Worm (Caenorhabditis elegans) whole organism, young adult: ENCODE measurements around the gene let-711.
A peak's percentile ranks its signal among the peaks of the same experiment; 100 is the strongest.

Source experiments
- B0261.1 ChIP-seq: sonication (generic microtip); optimal IDR thresholded peaks from 2 replicates; lab custom pipeline; 2016; ENCODE audit warnings: mild to moderate bottlenecking, missing genetic modification characterization, moderate library complexity, missing compliant biosample characterization
- C06A6.2 ChIP-seq: fragments of 200-800 bp; sonication (Bioruptor generic); conservative IDR thresholded peaks from 2 replicates; pipeline ENCODE4 v1.3.6; 2022; ENCODE audit warnings: missing genetic modification characterization, missing compliant biosample characterization
- F10E7.11 ChIP-seq: sonication (generic microtip); optimal IDR thresholded peaks from 2 replicates; lab custom pipeline; 2017; ENCODE audit warnings: mild to moderate bottlenecking, missing genetic modification characterization, moderate library complexity, missing compliant biosample characterization
- F33H1.4 ChIP-seq: fragments of 200-800 bp; sonication (Bioruptor generic); IDR thresholded peaks from 2 replicates; pipeline ENCODE4 v1.3.6; 2022; ENCODE audit warnings: missing genetic modification reagents, missing genetic modification characterization, missing compliant biosample characterization
- F37B4.10 ChIP-seq: fragments of 200-800 bp; sonication (Bioruptor generic); IDR thresholded peaks from 2 replicates; pipeline ENCODE4 v1.3.6; 2022; ENCODE audit warnings: missing genetic modification characterization, missing compliant biosample characterization
- F39B2.1 ChIP-seq: fragments of 200-800 bp; sonication (Bioruptor generic); IDR thresholded peaks from 2 replicates; pipeline ENCODE4 v1.3.6; 2022; ENCODE audit warnings: missing genetic modification reagents, missing genetic modification characterization, missing compliant biosample characterization
- F49E8.2 ChIP-seq: sonication (generic microtip); optimal IDR thresholded peaks from 3 replicates; lab custom pipeline; 2017; ENCODE audit warnings: missing genetic modification characterization, mild to moderate bottlenecking, missing compliant biosample characterization, antibody characterized with exemption, moderate library complexity; ENCODE audit not compliant: insufficient read depth
- Y53G8AR.9 ChIP-seq: fragments of 200-800 bp; sonication (Bioruptor generic); conservative IDR thresholded peaks from 2 replicates; pipeline ENCODE4 v1.3.6; 2022; ENCODE audit warnings: missing genetic modification reagents, missing genetic modification characterization, missing compliant biosample characterization
- Y67H2A.10 ChIP-seq: fragments of 200-800 bp; sonication (Bioruptor generic); conservative IDR thresholded peaks from 2 replicates; pipeline ENCODE4 v1.3.6; 2022; ENCODE audit warnings: missing genetic modification reagents, missing genetic modification characterization, missing compliant biosample characterization
- athp-1 ChIP-seq: sonication (generic microtip); optimal IDR thresholded peaks from 2 replicates; lab custom pipeline; 2017; ENCODE audit warnings: mild to moderate bottlenecking, missing genetic modification characterization, missing compliant biosample characterization
- attf-6 ChIP-seq: fragments of 200-800 bp; sonication (Bioruptor generic); IDR thresholded peaks from 2 replicates; pipeline ENCODE4 v1.3.6; 2022; ENCODE audit warnings: missing genetic modification reagents, missing genetic modification characterization, missing compliant biosample characterization
- cebp-1 ChIP-seq, 2 experiments: fragments of 200-800 bp in 1 of 2; sonication (Bioruptor generic) in 1 of 2; sonication (generic microtip) in 1 of 2; IDR thresholded peaks in 1 of 2; optimal IDR thresholded peaks in 1 of 2; 2 replicates each; pipeline versions ENCODE4 v1.3.6 to Lab custom; 2017 to 2022; ENCODE audit warnings: missing compliant biosample characterization in 2 of 2, missing genetic modification characterization in 2 of 2, mild to moderate bottlenecking in 1 of 2, missing genetic modification reagents in 1 of 2, moderate library complexity in 1 of 2
- ets-4 ChIP-seq: fragments of 200-800 bp; sonication (Bioruptor generic); optimal IDR thresholded peaks from 2 replicates; lab custom pipeline; 2018; ENCODE audit warnings: mild to moderate bottlenecking, missing genetic modification characterization, missing compliant biosample characterization
- gei-17 ChIP-seq: fragments of 200-800 bp; sonication (Bioruptor generic); optimal IDR thresholded peaks from 2 replicates; lab custom pipeline; 2018; ENCODE audit warnings: mild to moderate bottlenecking, missing genetic modification characterization, missing compliant biosample characterization
- hlh-26 ChIP-seq: fragments of 200-800 bp; sonication (Bioruptor generic); conservative IDR thresholded peaks from 2 replicates; pipeline ENCODE4 v1.3.6; 2022; ENCODE audit warnings: missing genetic modification reagents, missing genetic modification characterization, missing compliant biosample characterization
- hmg-1.2 ChIP-seq: fragments of 200-800 bp; sonication (Bioruptor generic); IDR thresholded peaks from 2 replicates; pipeline ENCODE4 v1.3.6; 2022; ENCODE audit warnings: missing genetic modification reagents, missing genetic modification characterization, missing compliant biosample characterization
- hmg-20 ChIP-seq: fragments of 200-800 bp; sonication (Bioruptor generic); IDR thresholded peaks from 2 replicates; pipeline ENCODE4 v1.3.6; 2022; ENCODE audit warnings: missing genetic modification reagents, missing genetic modification characterization, missing compliant biosample characterization
- hrde-1 ChIP-seq: sonication (generic microtip); optimal IDR thresholded peaks from 2 replicates; lab custom pipeline; 2016; ENCODE audit warnings: missing genetic modification characterization, mild to moderate bottlenecking, missing compliant biosample characterization, moderate library complexity, missing genotype, missing genetic modification reagents, borderline replicate concordance
- let-526 ChIP-seq: fragments of 200-800 bp; sonication (Bioruptor generic); IDR thresholded peaks from 2 replicates; pipeline ENCODE4 v1.3.6; 2022; ENCODE audit warnings: missing genetic modification reagents, missing genetic modification characterization, missing compliant biosample characterization
- let-607 ChIP-seq, 2 experiments: fragments of 200-800 bp in 1 of 2; sonication (Bioruptor generic) in 1 of 2; sonication (generic microtip) in 1 of 2; optimal IDR thresholded peaks; 2 replicates each; lab custom pipeline; 2016 to 2018; ENCODE audit warnings: mild to moderate bottlenecking in 2 of 2, missing compliant biosample characterization in 2 of 2, missing genetic modification characterization in 2 of 2, moderate library complexity in 2 of 2, missing genotype in 1 of 2
- lin-26 ChIP-seq: fragments of 200-800 bp; sonication (Bioruptor generic); IDR thresholded peaks from 2 replicates; pipeline ENCODE4 v1.3.6; 2022; ENCODE audit warnings: missing genetic modification reagents, missing genetic modification characterization, missing compliant biosample characterization
- nfya-2 ChIP-seq: fragments of 200-800 bp; sonication (Bioruptor generic); IDR thresholded peaks from 2 replicates; pipeline ENCODE4 v1.3.6; 2022; ENCODE audit warnings: missing genetic modification reagents, missing genetic modification characterization, missing compliant biosample characterization
- nfyb-1 ChIP-seq: fragments of 200-800 bp; sonication (Bioruptor generic); IDR thresholded peaks from 2 replicates; pipeline ENCODE4 v1.3.6; 2022; ENCODE audit warnings: missing genetic modification reagents, missing genetic modification characterization, missing compliant biosample characterization
- nhr-120 ChIP-seq: fragments of 200-800 bp; sonication (Bioruptor generic); IDR thresholded peaks from 2 replicates; pipeline ENCODE4 v1.3.6; 2022; ENCODE audit warnings: missing genetic modification characterization, missing compliant biosample characterization
- nhr-80 ChIP-seq: sonication (generic microtip); optimal IDR thresholded peaks from 2 replicates; lab custom pipeline; 2016; ENCODE audit warnings: missing genetic modification characterization, missing compliant biosample characterization
- nhr-90 ChIP-seq: sonication (generic microtip); optimal IDR thresholded peaks from 2 replicates; lab custom pipeline; 2016; ENCODE audit warnings: missing genotype, mild to moderate bottlenecking, missing genetic modification characterization, missing compliant biosample characterization
- pha-4 ChIP-seq: fragments of 150-350 bp; sonication (generic microtip); optimal IDR thresholded peaks from 2 replicates; lab custom pipeline; 2014; ENCODE audit warnings: missing biosample characterization, missing genetic modification reagents, missing genetic modification characterization
- repo-1 ChIP-seq: sonication (generic microtip); optimal IDR thresholded peaks from 2 replicates; lab custom pipeline; 2017; ENCODE audit warnings: mild to moderate bottlenecking, missing genetic modification characterization, missing compliant biosample characterization
- rpc-1 ChIP-seq, 2 experiments: fragments of 150-350 bp in 1 of 2; sonication (generic microtip) in 1 of 2; optimal IDR thresholded peaks; 2 replicates each; lab custom pipeline; 2014 to 2018; ENCODE audit warnings: missing biosample characterization in 1 of 2, missing genetic modification characterization in 1 of 2, missing genetic modification reagents in 1 of 2, missing genotype in 1 of 2
- sdz-38 ChIP-seq: sonication (generic microtip); optimal IDR thresholded peaks from 2 replicates; lab custom pipeline; 2016; ENCODE audit warnings: missing genotype, missing genetic modification characterization, missing compliant biosample characterization
- snpc-1.1 ChIP-seq: sonication (generic microtip); optimal IDR thresholded peaks from 2 replicates; lab custom pipeline; 2017; ENCODE audit warnings: missing genetic modification characterization, mild to moderate bottlenecking, missing compliant biosample characterization, antibody characterized with exemption, moderate library complexity, missing genotype, missing genetic modification reagents; ENCODE audit not compliant: insufficient read depth
- snpc-3.4 ChIP-seq: sonication (generic microtip); optimal IDR thresholded peaks from 2 replicates; lab custom pipeline; 2017; ENCODE audit warnings: missing genetic modification characterization, mild to moderate bottlenecking, missing compliant biosample characterization, antibody characterized with exemption, moderate library complexity, missing genotype, missing genetic modification reagents
- tbx-9 ChIP-seq: sonication (generic microtip); optimal IDR thresholded peaks from 2 replicates; lab custom pipeline; 2016; ENCODE audit warnings: borderline replicate concordance, missing genetic modification characterization, inconsistent platforms, missing compliant biosample characterization
- unc-62 ChIP-seq: fragments of 150-350 bp; optimal IDR thresholded peaks from 2 replicates; lab custom pipeline; 2014; ENCODE audit warnings: missing biosample characterization, missing genetic modification reagents, missing genetic modification characterization
- xnd-1 ChIP-seq: sonication (generic microtip); optimal IDR thresholded peaks from 2 replicates; lab custom pipeline; 2016; ENCODE audit warnings: missing genotype, missing genetic modification reagents, missing genetic modification characterization, missing compliant biosample characterization
- ztf-25 ChIP-seq: fragments of 200-800 bp; sonication (Bioruptor generic); IDR thresholded peaks from 2 replicates; pipeline ENCODE4 v1.3.6; 2022; ENCODE audit warnings: missing genetic modification reagents, missing genetic modification characterization, missing compliant biosample characterization
- ztf-28 ChIP-seq: fragments of 200-800 bp; sonication (Bioruptor generic); IDR thresholded peaks from 2 replicates; pipeline ENCODE4 v1.3.6; 2022; ENCODE audit warnings: missing genetic modification reagents, missing genetic modification characterization, missing compliant biosample characterization
- ztf-6 ChIP-seq: fragments of 200-800 bp; sonication (Bioruptor generic); IDR thresholded peaks from 2 replicates; pipeline ENCODE4 v1.3.6; 2022; ENCODE audit warnings: missing genetic modification reagents, missing genetic modification characterization, missing compliant biosample characterization

let-711 gene

ce11 chrIII:6989900-6990299 lies 43.4 kb downstream of the let-711 start, which contains the start of gene prk-1:
TSS of gene prk-1 (plus strand) at chrIII:6990168.
- TF ChIP-seq hmg-1.2 (GFP tag; lab: Robert Waterston, UW) (peak; percentile 69), unc-62 (GFP tag; lab: Kevin White, UChicago) (no peak), gei-17 (GFP tag; lab: Kevin White, UChicago) (no peak), nfyb-1 (GFP tag; lab: Robert Waterston, UW) (0 out of 2 replicates have a peak, but pooled peaks have one; percentile 28), B0261.1 (tag; lab: Kevin White, UChicago) (no peak), tbx-9 (tag; lab: Kevin White, UChicago) (no peak), rpc-1 (optimal IDR thresholded peaks at IDR 0.05; lab: Kevin White, UChicago) (no peak), rpc-1 (tag; optimal IDR thresholded peaks at IDR 0.05; lab: Kevin White, UChicago) (no peak), Y53G8AR.9 (no peak)

- TF ChIP-seq Y53G8AR.9, result 0 out of 2 replicates have a peak, but pooled peaks have one; percentile 31
- TF ChIP-seq nhr-90 (tag; lab: Kevin White, UChicago), result no peak
- TF ChIP-seq pha-4 (tag; lab: Kevin White, UChicago), result peak; percentile 12
- no peak for TF ChIP-seq cebp-1 (GFP tag; IDR thresholded peaks at IDR 0.05; lab: Robert Waterston, UW)
- peak; percentile 36 for TF ChIP-seq cebp-1 (tag; optimal IDR thresholded peaks at IDR 0.05; lab: Kevin White, UChicago)
- peak; percentile 71 for TF ChIP-seq nhr-80 (tag; lab: Kevin White, UChicago)
- TF ChIP-seq let-607 (tag; optimal IDR thresholded peaks at IDR 0.05; lab: Kevin White, UChicago), result peak in 1 of 2 experiments; percentile 20
- no peak for TF ChIP-seq ztf-28
- TF ChIP-seq, all 124 proteins: peak for 5
Observed at ce11 chrIII:6991465-6991864, 44.9 kb downstream of the let-711 start.

ce11 chrIII:6992496-6992895 lies 46.0 kb downstream of the let-711 start:
- no peak for TF ChIP-seq ztf-6 (GFP tag; lab: Robert Waterston, UW)
- TF ChIP-seq ets-4 (GFP tag; lab: Kevin White, UChicago), result no peak
- peak; percentile 27 for TF ChIP-seq nhr-80 (tag; lab: Kevin White, UChicago)
- TF ChIP-seq cebp-1 (GFP tag; IDR thresholded peaks at IDR 0.05; lab: Robert Waterston, UW), result no peak
- TF ChIP-seq cebp-1 (tag; optimal IDR thresholded peaks at IDR 0.05; lab: Kevin White, UChicago), result peak; percentile 52
- TF ChIP-seq lin-26 (GFP tag; lab: Robert Waterston, UW), result 0 out of 2 replicates have a peak, but pooled peaks have one; percentile 41
- no peak for TF ChIP-seq ztf-25 (GFP tag; lab: Robert Waterston, UW)

ce11 chrIII:6993179-6993578 lies 46.7 kb downstream of the let-711 start:
- TF ChIP-seq Y67H2A.10 (GFP tag; lab: Robert Waterston, UW), result no peak
- no peak for TF ChIP-seq hrde-1
- TF ChIP-seq, all 124 proteins: peak for 0

ce11 chrIII:7002143-7002542 lies 55.6 kb downstream of the let-711 start:
- no peak for TF ChIP-seq F39B2.1 (GFP tag; lab: Robert Waterston, UW)
- no peak for TF ChIP-seq xnd-1
- TF ChIP-seq lin-26 (GFP tag; lab: Robert Waterston, UW), result no peak
- no peak for TF ChIP-seq snpc-3.4 (tag; lab: Kevin White, UChicago)

- TF ChIP-seq hmg-20 (no peak), attf-6 (GFP tag; lab: Robert Waterston, UW) (no peak), C06A6.2 (no peak), F37B4.10 (no peak), rpc-1 (optimal IDR thresholded peaks at IDR 0.05; lab: Kevin White, UChicago) (no peak), rpc-1 (tag; optimal IDR thresholded peaks at IDR 0.05; lab: Kevin White, UChicago) (no peak), F10E7.11 (tag; lab: Kevin White, UChicago) (no peak), nhr-120 (no peak), repo-1 (tag; lab: Kevin White, UChicago) (no peak), F33H1.4 (no peak), ets-4 (GFP tag; lab: Kevin White, UChicago) (no peak), F49E8.2 (tag; lab: Kevin White, UChicago) (no peak), hlh-26 (GFP tag; lab: Robert Waterston, UW) (no peak), sdz-38 (tag; lab: Kevin White, UChicago) (no peak), snpc-1.1 (tag; lab: Kevin White, UChicago) (no peak), athp-1 (tag; lab: Kevin White, UChicago) (no peak), nfya-2 (GFP tag; lab: Robert Waterston, UW) (no peak), let-526 (GFP tag; lab: Robert Waterston, UW) (no peak)
Observed at ce11 chrIII:7005350-7005749, 58.8 kb downstream of the let-711 start, which contains the start of gene C06E8.5. TSS of gene C06E8.5 (minus strand) at chrIII:7005450.
